Worm (Caenorhabditis elegans) whole organism, early embryonic: ENCODE measurements around the gene C16D9.4.

Experiments used
- F13C5.2 ChIP-seq: sonication (generic microtip); optimal IDR thresholded peaks from 2 replicates; lab custom pipeline; 2017; ENCODE audit warnings: mild to moderate bottlenecking, missing genetic modification characterization, inconsistent platforms, missing compliant biosample characterization
- ama-1 ChIP-seq: fragments of 150-350 bp; optimal IDR thresholded peaks from 2 replicates; lab custom pipeline; 2014
- ceh-13 ChIP-seq: fragments of 200-800 bp; sonication (Bioruptor generic); optimal IDR thresholded peaks from 2 replicates; lab custom pipeline; 2018; ENCODE audit warnings: mild to moderate bottlenecking, missing genetic modification characterization, missing compliant biosample characterization
- flt-1 ChIP-seq: fragments of 200-800 bp; sonication (Bioruptor generic); IDR thresholded peaks from 2 replicates; pipeline ENCODE4 v1.3.6; 2022; ENCODE audit warnings: missing genetic modification characterization, missing compliant biosample characterization
- hmbx-1 ChIP-seq: sonication (generic microtip); optimal IDR thresholded peaks from 2 replicates; lab custom pipeline; 2016; ENCODE audit warnings: mild to moderate bottlenecking, missing genetic modification characterization, missing compliant biosample characterization
- hnd-1 ChIP-seq: sonication (generic microtip); optimal IDR thresholded peaks from 2 replicates; lab custom pipeline; 2016; ENCODE audit warnings: missing genetic modification characterization, missing compliant biosample characterization

DNA sequence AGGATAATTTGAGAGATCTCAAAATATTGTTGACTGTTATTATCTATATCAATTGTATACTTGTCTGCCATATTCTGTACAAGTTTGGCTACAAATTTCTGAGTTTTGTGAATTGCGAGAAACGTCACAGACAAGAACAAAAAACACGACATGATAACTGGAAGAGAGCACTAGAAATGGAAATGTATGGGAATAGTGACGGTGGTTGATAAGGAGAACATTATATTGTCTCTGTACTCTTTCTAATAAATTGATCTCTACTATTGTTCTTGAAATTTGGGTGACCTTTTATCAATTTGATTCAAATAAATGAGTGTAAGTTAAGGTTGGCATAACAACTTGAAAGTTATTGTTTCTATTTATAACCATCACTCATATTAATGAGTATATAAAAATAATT lies 29.9 kb downstream of the C16D9.4 start:
- no peak for TF ChIP-seq ama-1 (lab: Kevin White, UChicago)
- TF ChIP-seq ceh-13: no peak
- TF ChIP-seq F13C5.2 (tag; lab: Kevin White, UChicago): no peak
- TF ChIP-seq hnd-1 (tag; lab: Kevin White, UChicago): no peak
- no peak for TF ChIP-seq hmbx-1 (tag; lab: Kevin White, UChicago)
- no peak for TF ChIP-seq flt-1 (GFP tag; lab: Robert Waterston, UW)
